Fruit fly (Drosophila melanogaster): ENCODE results near the gene jp.

jp gene

DNA sequence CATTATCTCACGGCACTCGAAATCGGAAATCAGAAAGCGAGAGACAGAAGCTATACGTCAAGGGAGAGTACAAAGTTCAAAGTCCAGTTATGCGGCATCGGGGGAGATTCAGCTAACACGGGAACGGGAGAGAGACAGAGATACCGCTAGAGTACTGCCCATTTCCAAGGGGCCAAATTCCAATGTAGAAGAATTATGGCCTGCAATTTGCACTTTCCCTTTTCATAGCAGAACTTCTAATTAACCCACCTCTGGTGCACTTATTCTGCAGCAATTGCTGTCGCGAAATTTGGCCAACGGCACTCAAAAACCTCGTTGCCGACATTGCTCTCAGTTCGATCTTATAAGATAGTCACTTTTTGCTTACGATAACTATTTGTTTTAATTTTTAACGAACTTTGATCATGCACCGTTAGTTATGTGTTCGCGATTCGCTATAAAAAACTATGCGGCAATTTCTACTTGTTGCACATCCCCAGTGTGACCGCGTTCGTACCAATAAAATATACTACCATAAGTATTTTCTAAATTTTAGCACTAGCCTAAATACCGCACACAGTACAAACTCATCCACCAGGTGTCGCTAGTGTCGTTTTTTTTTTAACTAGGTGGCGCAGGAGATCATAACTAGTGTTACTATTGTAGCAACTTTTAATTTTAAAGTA is 9.9 kb upstream of the jp start, which contains the start of gene Mtpalpha (continued):
- peak; percentile 44; the same call in 1 of the 3 replicates for TF ChIP-seq knrl (GFP tag; IDR thresholded peaks at IDR 0.05; ENCODE audit: partially characterized antibody)
- peak; percentile 86; the same call in 2 of the 4 replicates for TF ChIP-seq chinmo (GFP tag; IDR thresholded peaks at IDR 0.05; ENCODE audit: partially characterized antibody)
- TF ChIP-seq CG11560 (tag; IDR thresholded peaks at IDR 0.05), result no peak
- peak; percentile 24 for TF ChIP-seq Fer1 (GFP tag; optimal IDR thresholded peaks at IDR 0.05)
- no peak for TF ChIP-seq CG1529 (GFP tag; optimal IDR thresholded peaks at IDR 0.05)
- no peak for TF ChIP-seq crp (GFP tag; optimal IDR thresholded peaks at IDR 0.05)
- TF ChIP-seq CG30403 (GFP tag; optimal IDR thresholded peaks at IDR 0.05), result peak; percentile 43
- TF ChIP-seq CG17385 (GFP tag; optimal IDR thresholded peaks at IDR 0.05), result no peak
- TF ChIP-seq chif (GFP tag; optimal IDR thresholded peaks at IDR 0.05), result peak; percentile 23 to 67
- TF ChIP-seq Mes4 (GFP tag; optimal IDR thresholded peaks at IDR 0.05), result no peak
- TF ChIP-seq Lim3 (GFP tag; IDR thresholded peaks at IDR 0.05), result no peak
- no peak for TF ChIP-seq CG12942 (GFP tag; optimal IDR thresholded peaks at IDR 0.05)
- TF ChIP-seq Mad (GFP tag; optimal IDR thresholded peaks at IDR 0.05), result no peak
- TF ChIP-seq CG12659 (GFP tag; optimal IDR thresholded peaks at IDR 0.05), result peak; percentile 61
- peak; percentile 50 for TF ChIP-seq az2 (GFP tag; optimal IDR thresholded peaks at IDR 0.05)
- TF ChIP-seq prd (optimal IDR thresholded peaks at IDR 0.05), result no peak
- peak; percentile 16; the same call in 1 of the 3 replicates for TF ChIP-seq prd (GFP tag; IDR thresholded peaks at IDR 0.05)
- no peak for TF ChIP-seq CG2889 (GFP tag; IDR thresholded peaks at IDR 0.05)
- TF ChIP-seq klu (GFP tag; IDR thresholded peaks at IDR 0.05), result no peak
- no peak for TF ChIP-seq HLH3B (GFP tag; IDR thresholded peaks at IDR 0.05)
- TF ChIP-seq Jarid2 (GFP tag; optimal IDR thresholded peaks at IDR 0.05), result peak; percentile 60
- TF ChIP-seq CG8765 (GFP tag; IDR thresholded peaks at IDR 0.05), result no peak
- peak; percentile 52 for TF ChIP-seq Ptx1 (GFP tag; IDR thresholded peaks at IDR 0.05)
- TF ChIP-seq pfk (GFP tag; optimal IDR thresholded peaks at IDR 0.05), result no peak
- TF ChIP-seq CG15696 (tag; optimal IDR thresholded peaks at IDR 0.05), result peak; percentile 52
- TF ChIP-seq CG5180 (GFP tag; optimal IDR thresholded peaks at IDR 0.05), result no peak
- no peak for TF ChIP-seq Awh (GFP tag; IDR thresholded peaks at IDR 0.05)
- no peak for TF ChIP-seq Optix (GFP tag; IDR thresholded peaks at IDR 0.05)
- no peak for TF ChIP-seq Opbp (GFP tag; IDR thresholded peaks at IDR 0.05; ENCODE audit: partially characterized antibody)
- no peak for TF ChIP-seq grau (tag; optimal IDR thresholded peaks at IDR 0.05)
- TF ChIP-seq z (GFP tag; IDR thresholded peaks at IDR 0.05), result no peak
- TF ChIP-seq GATAe (GFP tag; conservative IDR thresholded peaks at IDR 0.05), result no peak
- TF ChIP-seq schlank (tag; optimal IDR thresholded peaks at IDR 0.05), result no peak
- no peak for TF ChIP-seq CG7786 (GFP tag; optimal IDR thresholded peaks at IDR 0.05)
- TF ChIP-seq sd (tag; optimal IDR thresholded peaks at IDR 0.05), result no peak
- TF ChIP-seq mirr (GFP tag; optimal IDR thresholded peaks at IDR 0.05), result peak; percentile 42
- peak; percentile 78 for TF ChIP-seq CG34376 (GFP tag; optimal IDR thresholded peaks at IDR 0.05)
- no peak for TF ChIP-seq ash1 (GFP tag; optimal IDR thresholded peaks at IDR 0.05)
- 0 out of 3 replicates have a peak, but pooled peaks have one; percentile 49 for TF ChIP-seq CG17361 (GFP tag; IDR thresholded peaks at IDR 0.05)
- no peak for TF ChIP-seq CG4820 (GFP tag; optimal IDR thresholded peaks at IDR 0.05)
- no peak for TF ChIP-seq Rx (GFP tag; IDR thresholded peaks at IDR 0.05)
- TF ChIP-seq sqz (GFP tag; optimal IDR thresholded peaks at IDR 0.05), result peak; percentile 72
- peak in 1 of 2 experiments; percentile 4 for TF ChIP-seq Eip74EF (GFP tag; optimal IDR thresholded peaks at IDR 0.05)
- TF ChIP-seq CG15269 (tag; optimal IDR thresholded peaks at IDR 0.05), result peak; percentile 20
- no peak for TF ChIP-seq hkb (optimal IDR thresholded peaks at IDR 0.05)
- TF ChIP-seq hkb (GFP tag; IDR thresholded peaks at IDR 0.05), result no peak
- no peak; the same call in 1 of the 2 replicates for TF ChIP-seq CG10959 (GFP tag; IDR thresholded peaks at IDR 0.05)
- TF ChIP-seq CG10431 (GFP tag; optimal IDR thresholded peaks at IDR 0.05), result no peak
- 0 out of 3 replicates have a peak, but pooled peaks have one; percentile 22 for TF ChIP-seq ase (GFP tag; IDR thresholded peaks at IDR 0.05)
- TF ChIP-seq CG4730 (GFP tag; IDR thresholded peaks at IDR 0.05), result no peak

Data from whole organism, embryonic.